Fruit fly (Drosophila melanogaster): Measurements from ENCODE around the gene CG10479.

CG10479 gene

DNA sequence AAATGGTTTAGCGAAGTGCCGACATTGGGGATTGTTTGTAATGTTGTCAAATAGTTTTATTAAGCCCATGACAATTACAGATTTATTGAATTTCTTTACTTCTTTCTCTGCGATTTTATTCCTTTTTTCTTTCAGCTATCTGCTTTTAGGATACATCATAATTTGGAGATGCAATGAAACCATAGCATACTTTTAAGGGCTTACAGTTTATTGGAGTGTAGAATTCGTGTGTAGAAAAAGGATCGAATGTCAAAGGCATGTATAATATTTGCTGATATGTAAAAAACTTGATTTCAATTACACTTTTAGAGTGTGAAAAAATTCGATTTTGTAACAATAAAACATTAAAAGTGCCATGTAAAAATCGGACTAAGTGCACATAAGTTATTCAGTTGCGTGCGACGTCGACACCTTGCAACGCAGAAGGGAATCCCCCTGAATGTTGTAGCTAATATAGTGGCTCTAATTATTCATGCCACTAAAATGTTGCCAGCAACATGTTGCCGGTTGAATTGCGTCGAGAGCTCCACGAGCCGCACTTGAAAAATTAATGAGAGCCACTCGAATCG, 8.9 kb downstream of the CG10479 start:
- TF ChIP-seq CG9727 (GFP tag; optimal IDR thresholded peaks at IDR 0.05) (no peak), amos (GFP tag; IDR thresholded peaks at IDR 0.05; ENCODE audit: partially characterized antibody) (peak; percentile 15; the same call in 1 of the 2 replicates), stwl (tag; optimal IDR thresholded peaks at IDR 0.05) (peak; percentile 38), HHEX (GFP tag; optimal IDR thresholded peaks at IDR 0.05) (no peak), D (optimal IDR thresholded peaks at IDR 0.05) (peak; percentile 6), D (GFP tag; optimal IDR thresholded peaks at IDR 0.05) (no peak), MESR4 (GFP tag; optimal IDR thresholded peaks at IDR 0.05) (no peak), slp2 (GFP tag; optimal IDR thresholded peaks at IDR 0.05) (no peak), CG2712 (tag; optimal IDR thresholded peaks at IDR 0.05) (peak; percentile 6), CG4360 (GFP tag; IDR thresholded peaks at IDR 0.05) (no peak), CG13424 (tag; optimal IDR thresholded peaks at IDR 0.05) (no peak), toy (GFP tag; IDR thresholded peaks at IDR 0.05) (no peak), Stat92E (GFP tag; optimal IDR thresholded peaks at IDR 0.05) (peak in 1 of 3 experiments; percentile 6), Bgb (GFP tag; IDR thresholded peaks at IDR 0.05; ENCODE audit: partially characterized antibody) (peak; percentile 34; the same call in 1 of the 2 replicates), row (GFP tag; IDR thresholded peaks at IDR 0.05) (no peak), aop (GFP tag; IDR thresholded peaks at IDR 0.05) (no peak), vvl (GFP tag; IDR thresholded peaks at IDR 0.05) (no peak; the same call in 1 of the 2 replicates), sob (GFP tag; IDR thresholded peaks at IDR 0.05) (no peak), CTCF (GFP tag; optimal IDR thresholded peaks at IDR 0.05) (peak; percentile 76), sens (GFP tag) (peak; percentile 30), tio (GFP tag; optimal IDR thresholded peaks at IDR 0.05) (no peak), CG8359 (GFP tag; optimal IDR thresholded peaks at IDR 0.05; ENCODE audit: borderline replicate concordance) (no peak), CG10462 (GFP tag; optimal IDR thresholded peaks at IDR 0.05) (no peak), CG11504 (tag; optimal IDR thresholded peaks at IDR 0.05) (peak; percentile 99), CG10274 (GFP tag; optimal IDR thresholded peaks at IDR 0.05) (no peak), CG6791 (GFP tag; IDR thresholded peaks at IDR 0.05; ENCODE audit: partially characterized antibody) (no peak), Dek (tag; optimal IDR thresholded peaks at IDR 0.05) (no peak), eyg (GFP tag; optimal IDR thresholded peaks at IDR 0.05) (no peak)

DNA sequence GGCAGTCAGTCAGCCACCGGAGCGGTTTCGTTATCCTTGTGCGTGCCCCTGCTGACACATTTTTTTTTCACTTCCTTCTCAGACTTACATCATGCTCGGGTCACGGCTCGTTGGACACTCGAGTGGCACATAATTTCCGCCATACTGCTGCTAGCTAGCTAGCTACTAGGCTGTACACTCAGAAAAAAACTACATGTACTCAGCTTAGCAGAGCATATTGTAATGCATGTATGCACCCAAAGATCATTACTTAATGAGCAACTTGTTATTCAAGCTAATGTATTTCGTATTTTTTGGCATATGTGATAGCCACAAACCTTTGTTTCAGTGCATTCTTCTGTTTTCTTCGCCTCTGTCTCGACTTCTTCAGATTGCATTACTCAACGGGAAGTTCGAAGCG, 11.4 kb downstream of the CG10479 start:
- TF ChIP-seq CG2712 (tag; optimal IDR thresholded peaks at IDR 0.05): peak; percentile 19
- TF ChIP-seq Jarid2 (GFP tag; optimal IDR thresholded peaks at IDR 0.05): no peak
- peak; percentile 47; the same call in 1 of the 2 replicates for TF ChIP-seq CG6689 (GFP tag; IDR thresholded peaks at IDR 0.05)
- no peak for TF ChIP-seq CG13424 (tag; optimal IDR thresholded peaks at IDR 0.05)
- TF ChIP-seq fd102C (GFP tag; optimal IDR thresholded peaks at IDR 0.05): no peak
- peak; percentile 20 for TF ChIP-seq chn (GFP tag; optimal IDR thresholded peaks at IDR 0.05)
- TF ChIP-seq CG8765 (GFP tag; IDR thresholded peaks at IDR 0.05): no peak
- TF ChIP-seq gem (tag; optimal IDR thresholded peaks at IDR 0.05): peak; percentile 31
- peak in 1 of 2 experiments; percentile 25 for TF ChIP-seq bsh (GFP tag; optimal IDR thresholded peaks at IDR 0.05)
- no peak for TF ChIP-seq toy (GFP tag; IDR thresholded peaks at IDR 0.05)
- TF ChIP-seq slp2 (GFP tag; optimal IDR thresholded peaks at IDR 0.05): no peak
- no peak for TF ChIP-seq tgo (GFP tag; IDR thresholded peaks at IDR 0.05)
- peak; percentile 58; the same call in 1 of the 2 replicates for TF ChIP-seq Xrp1 (GFP tag; IDR thresholded peaks at IDR 0.05)
- TF ChIP-seq CG10654 (GFP tag; optimal IDR thresholded peaks at IDR 0.05): no peak
- no peak for TF ChIP-seq mirr (GFP tag; optimal IDR thresholded peaks at IDR 0.05)
- no peak for TF ChIP-seq CG9437 (GFP tag; optimal IDR thresholded peaks at IDR 0.05)
- no peak for TF ChIP-seq crc (GFP tag; optimal IDR thresholded peaks at IDR 0.05)
- TF ChIP-seq chif (GFP tag; optimal IDR thresholded peaks at IDR 0.05): peak in 1 of 2 experiments; percentile 20
- no peak for TF ChIP-seq HLH54F (GFP tag; optimal IDR thresholded peaks at IDR 0.05)
- TF ChIP-seq slbo (GFP tag; IDR thresholded peaks at IDR 0.05): no peak
- TF ChIP-seq dmrt11E (tag; optimal IDR thresholded peaks at IDR 0.05): peak; percentile 29
- TF ChIP-seq Ets65A (GFP tag): peak; percentile 92
- TF ChIP-seq zfh1 (GFP tag; IDR thresholded peaks at IDR 0.05): peak; percentile 65; the same call in 2 of the 3 replicates
- no peak for TF ChIP-seq prd (optimal IDR thresholded peaks at IDR 0.05)
- peak; percentile 46; the same call in 2 of the 3 replicates for TF ChIP-seq prd (GFP tag; IDR thresholded peaks at IDR 0.05)
- no peak for TF ChIP-seq CG9215 (GFP tag; IDR thresholded peaks at IDR 0.05)
- no peak for TF ChIP-seq gce (GFP tag; IDR thresholded peaks at IDR 0.05)

Data from whole organism, embryonic.